Worm (Caenorhabditis elegans): ENCODE data around the gene C07B5.6.

Gene C07B5.6

ce11 chrX:9547264-9547751, 28.5 kb downstream of the C07B5.6 start:
- no peak for TF ChIP-seq dao-5 (tag; optimal IDR thresholded peaks at IDR 0.05)
- TF ChIP-seq him-1 (tag; optimal IDR thresholded peaks at IDR 0.05): no peak
- no peak for TF ChIP-seq W03F9.2 (tag; optimal IDR thresholded peaks at IDR 0.05)

ce11 chrX:9548011-9548795, 29.4 kb downstream of the C07B5.6 start:
- no peak for TF ChIP-seq W03F9.2 (tag; optimal IDR thresholded peaks at IDR 0.05)
- no peak for TF ChIP-seq him-1 (tag; optimal IDR thresholded peaks at IDR 0.05)

- TF ChIP-seq him-1 (tag; optimal IDR thresholded peaks at IDR 0.05): no peak
- no peak for TF ChIP-seq W03F9.2 (tag; optimal IDR thresholded peaks at IDR 0.05)
Measured at ce11 chrX:9548890-9549289, 30.1 kb downstream of the C07B5.6 start.

ce11 chrX:9549657-9550369, 31.0 kb downstream of the C07B5.6 start:
- TF ChIP-seq dao-5 (tag; optimal IDR thresholded peaks at IDR 0.05) (no peak), him-1 (tag; optimal IDR thresholded peaks at IDR 0.05) (no peak), W03F9.2 (tag; optimal IDR thresholded peaks at IDR 0.05) (no peak)

ce11 chrX:9550519-9550918, 31.7 kb downstream of the C07B5.6 start:
- TF ChIP-seq dao-5 (tag; optimal IDR thresholded peaks at IDR 0.05) (no peak), him-1 (tag; optimal IDR thresholded peaks at IDR 0.05) (no peak), W03F9.2 (tag; optimal IDR thresholded peaks at IDR 0.05) (no peak)

ce11 chrX:9551112-9551511, 32.3 kb downstream of the C07B5.6 start:
- TF ChIP-seq dao-5 (tag; optimal IDR thresholded peaks at IDR 0.05): no peak
- TF ChIP-seq him-1 (tag; optimal IDR thresholded peaks at IDR 0.05): peak; percentile 30

- no peak for TF ChIP-seq dao-5 (tag; optimal IDR thresholded peaks at IDR 0.05)
- no peak for TF ChIP-seq him-1 (tag; optimal IDR thresholded peaks at IDR 0.05)
- TF ChIP-seq W03F9.2 (tag; optimal IDR thresholded peaks at IDR 0.05): no peak
Measured at ce11 chrX:9552404-9552803, 33.6 kb downstream of the C07B5.6 start.

ce11 chrX:9553095-9553494, 34.3 kb downstream of the C07B5.6 start:
- no peak for TF ChIP-seq him-1 (tag; optimal IDR thresholded peaks at IDR 0.05)
- no peak for TF ChIP-seq W03F9.2 (tag; optimal IDR thresholded peaks at IDR 0.05)
- TF ChIP-seq dao-5 (tag; optimal IDR thresholded peaks at IDR 0.05): no peak

ce11 chrX:9555238-9555637, 36.4 kb downstream of the C07B5.6 start:
- TF ChIP-seq dao-5 (tag; optimal IDR thresholded peaks at IDR 0.05) (no peak), W03F9.2 (tag; optimal IDR thresholded peaks at IDR 0.05) (no peak), him-1 (tag; optimal IDR thresholded peaks at IDR 0.05) (no peak)

- no peak for TF ChIP-seq dao-5 (tag; optimal IDR thresholded peaks at IDR 0.05)
- no peak for TF ChIP-seq him-1 (tag; optimal IDR thresholded peaks at IDR 0.05)
- no peak for TF ChIP-seq W03F9.2 (tag; optimal IDR thresholded peaks at IDR 0.05)
Measured at ce11 chrX:9556038-9556437, 37.2 kb downstream of the C07B5.6 start.

- no peak for TF ChIP-seq dao-5 (tag; optimal IDR thresholded peaks at IDR 0.05)
- TF ChIP-seq W03F9.2 (tag; optimal IDR thresholded peaks at IDR 0.05): no peak
- no peak for TF ChIP-seq him-1 (tag; optimal IDR thresholded peaks at IDR 0.05)
Measured at ce11 chrX:9560931-9561330, 42.1 kb downstream of the C07B5.6 start.

- no peak for TF ChIP-seq him-1 (tag; optimal IDR thresholded peaks at IDR 0.05)
- TF ChIP-seq dao-5 (tag; optimal IDR thresholded peaks at IDR 0.05): no peak
- no peak for TF ChIP-seq W03F9.2 (tag; optimal IDR thresholded peaks at IDR 0.05)
Measured at ce11 chrX:9565881-9566280, 47.1 kb downstream of the C07B5.6 start, which contains the start of gene moc-5. moc-5 (minus strand) TSS chrX:9565981.

- TF ChIP-seq W03F9.2 (tag; optimal IDR thresholded peaks at IDR 0.05): no peak
- TF ChIP-seq dao-5 (tag; optimal IDR thresholded peaks at IDR 0.05): no peak
- TF ChIP-seq him-1 (tag; optimal IDR thresholded peaks at IDR 0.05): no peak
Measured at ce11 chrX:9566429-9566828, 47.6 kb downstream of the C07B5.6 start, which contains the start of gene F49E2.2. F49E2.2 (plus strand) TSS chrX:9566729.

ce11 chrX:9568574-9568973, 49.8 kb downstream of the C07B5.6 start:
- TF ChIP-seq dao-5 (tag; optimal IDR thresholded peaks at IDR 0.05): no peak
- TF ChIP-seq him-1 (tag; optimal IDR thresholded peaks at IDR 0.05): no peak
- no peak for TF ChIP-seq W03F9.2 (tag; optimal IDR thresholded peaks at IDR 0.05)
